Worm (Caenorhabditis elegans): ENCODE measurements around the gene srx-130.
"Not testable (repeated sequence)": the region's sequence is repeated elsewhere in the genome, so short reads cannot be mapped to it uniquely, and the experiment has no call there.

ce11 chrV:13882192-13882591 lies 38.9 kb downstream of the srx-130 start:
- TF ChIP-seq nhr-28 (tag; optimal IDR thresholded peaks at IDR 0.05); Y116A8C.19 (tag; optimal IDR thresholded peaks at IDR 0.05; ENCODE audit: borderline replicate concordance); dpl-1 (GFP tag; optimal IDR thresholded peaks at IDR 0.05); ceh-90 (tag; optimal IDR thresholded peaks at IDR 0.05); nhr-11 (tag; optimal IDR thresholded peaks at IDR 0.05); nhr-77 (tag; optimal IDR thresholded peaks at IDR 0.05); blmp-1 (tag; optimal IDR thresholded peaks at IDR 0.05); fkh-10 (GFP tag; optimal IDR thresholded peaks at IDR 0.05); nhr-76 (tag; optimal IDR thresholded peaks at IDR 0.05); aly-2 (tag; optimal IDR thresholded peaks at IDR 0.05); ama-1 (optimal IDR thresholded peaks at IDR 0.05); swsn-7 (tag; optimal IDR thresholded peaks at IDR 0.05); unc-62 (GFP tag; optimal IDR thresholded peaks at IDR 0.05); lin-39 (tag; optimal IDR thresholded peaks at IDR 0.05): not testable (repeated sequence)

Measured in whole organism, L1 larva.